Fruit fly (Drosophila melanogaster) whole organism, wandering third instar larva: Measurements from ENCODE around the gene CG5835.

Source experiments
- Abd-B ChIP-seq: fragments of >200 bp; optimal IDR thresholded peaks from 2 replicates; lab custom pipeline; 2017; ENCODE audit warnings: missing biosample characterization, missing genetic modification characterization
- CG9705 ChIP-seq: fragments of 200-800 bp; sonication (Bioruptor generic); optimal IDR thresholded peaks from 2 replicates; lab custom pipeline; 2018; ENCODE audit warnings: missing biosample characterization, mild to moderate bottlenecking, missing genetic modification characterization
- Dfd ChIP-seq: fragments of >200 bp; optimal IDR thresholded peaks from 2 replicates; lab custom pipeline; 2017; ENCODE audit warnings: missing biosample characterization, missing genetic modification characterization
- HLH106 ChIP-seq: fragments of 200-800 bp; optimal IDR thresholded peaks from 3 replicates; lab custom pipeline; 2019; ENCODE audit warnings: missing biosample characterization, mild to moderate bottlenecking, missing genetic modification characterization, moderate library complexity
- Mio ChIP-seq: sonication (Bioruptor generic); optimal IDR thresholded peaks from 2 replicates; lab custom pipeline; 2016; ENCODE audit warnings: missing biosample characterization, missing genetic modification characterization
- Myc ChIP-seq: fragments of >200 bp; optimal IDR thresholded peaks from 2 replicates; lab custom pipeline; 2017
- dsf ChIP-seq: sonication (Bioruptor generic); optimal IDR thresholded peaks from 2 replicates; lab custom pipeline; 2016; ENCODE audit warnings: missing biosample characterization, missing genetic modification characterization, borderline replicate concordance
- jim ChIP-seq: fragments of 175-275, 200-325 bp; sonication (Bioruptor generic); optimal IDR thresholded peaks from 2 replicates; lab custom pipeline; 2016; ENCODE audit warnings: missing biosample characterization, mild to moderate bottlenecking, missing genetic modification characterization
- pan ChIP-seq: fragments of >200 bp; optimal IDR thresholded peaks from 2 replicates; lab custom pipeline; 2017
- psq ChIP-seq: fragments of 200-800 bp; sonication (Bioruptor generic); optimal IDR thresholded peaks from 3 replicates; lab custom pipeline; 2017; ENCODE audit warnings: missing biosample characterization, mild to moderate bottlenecking, missing genetic modification characterization, moderate library complexity
- sv ChIP-seq: fragments of 200-800 bp; sonication (Bioruptor generic); optimal IDR thresholded peaks from 3 replicates; lab custom pipeline; 2016; ENCODE audit warnings: missing biosample characterization, missing genetic modification characterization
- usp ChIP-seq: fragments of >200 bp; optimal IDR thresholded peaks from 2 replicates; lab custom pipeline; 2017; ENCODE audit warnings: missing biosample characterization, missing genetic modification characterization

dm6 chr3R:19163972-19164819 lies 10.7 kb upstream of the CG5835 start, which contains the start of gene sqz:
- no peak for TF ChIP-seq jim (GFP tag; lab: Kevin White, UChicago)
- no peak for TF ChIP-seq CG9705 (GFP tag; lab: Kevin White, UChicago)
- TF ChIP-seq Abd-B: no peak
- no peak for TF ChIP-seq Mio (GFP tag; lab: Kevin White, UChicago)
- no peak for TF ChIP-seq Myc
- TF ChIP-seq usp (GFP tag; lab: Kevin White, UChicago): no peak
- TF ChIP-seq sv (GFP tag; lab: Kevin White, UChicago): no peak
- no peak for TF ChIP-seq dsf
- no peak for TF ChIP-seq pan
- TF ChIP-seq Dfd (GFP tag; lab: Kevin White, UChicago): no peak
- TF ChIP-seq psq (GFP tag; lab: Kevin White, UChicago): peak; percentile 77
- peak; percentile 21 for TF ChIP-seq HLH106
